Fruit fly (Drosophila melanogaster) whole organism, embryonic: Measurements from ENCODE around the gene Evi5.

ENCODE experiments used
- Chrac-16 ChIP-seq: fragments of 200-800 bp; sonication (Bioruptor generic); optimal IDR thresholded peaks from 3 replicates; lab custom pipeline; 2016; ENCODE audit warnings: missing biosample characterization, missing genetic modification characterization
- Sin3A ChIP-seq: fragments of >200 bp; optimal IDR thresholded peaks from 2 replicates; lab custom pipeline; 2018
- gfzf ChIP-seq: fragments of 200-800 bp; sonication (Bioruptor generic); optimal IDR thresholded peaks from 2 replicates; lab custom pipeline; 2016; ENCODE audit warnings: missing biosample characterization, mild to moderate bottlenecking, missing genetic modification characterization, moderate library complexity
- kni ChIP-seq: fragments of 200-800 bp; sonication (Bioruptor generic); optimal IDR thresholded peaks from 3 replicates; lab custom pipeline; 2017; ENCODE audit warnings: mild to moderate bottlenecking, missing biosample characterization, missing genetic modification reagents, missing genetic modification characterization
- odd ChIP-seq: fragments of 200-800 bp; sonication (Bioruptor generic); optimal IDR thresholded peaks from 2 replicates; lab custom pipeline; 2017; ENCODE audit warnings: missing biosample characterization, mild to moderate bottlenecking, missing genetic modification characterization

DNA sequence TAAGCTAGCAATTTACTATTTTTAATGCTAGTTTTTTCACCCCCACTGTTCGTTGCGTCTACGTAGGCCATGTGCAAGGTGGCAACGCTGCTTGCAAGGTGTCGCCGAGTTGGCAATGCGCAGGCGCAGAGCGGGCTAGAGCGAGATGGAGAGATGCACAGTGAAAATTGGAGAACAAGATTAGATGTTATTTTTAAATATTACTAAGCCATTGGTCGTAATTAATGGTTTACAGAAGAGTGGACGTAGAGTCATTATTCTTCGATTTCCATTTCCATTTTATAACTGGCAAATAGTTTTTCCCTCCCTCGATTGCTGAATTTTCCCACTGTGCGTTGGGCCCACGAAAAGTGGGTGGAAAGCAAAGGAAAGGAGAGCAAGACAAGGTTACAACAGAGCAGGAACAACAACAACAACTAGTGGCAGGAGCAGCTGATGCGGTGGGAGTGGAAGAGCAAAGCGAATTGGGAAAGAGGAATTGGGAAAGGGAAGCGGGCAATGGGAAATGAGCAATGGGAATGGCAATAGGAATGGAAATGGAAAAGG lies 1.3 kb downstream of the Evi5 start:
- TF ChIP-seq gfzf, result no peak
- TF ChIP-seq Sin3A (lab: Kevin White, UChicago), result no peak
- TF ChIP-seq Chrac-16 (GFP tag; lab: Kevin White, UChicago), result peak; percentile 68
- no peak for TF ChIP-seq kni (GFP tag; lab: Kevin White, UChicago)
- peak; percentile 51 for TF ChIP-seq odd (GFP tag; lab: Kevin White, UChicago)
